Fruit fly (Drosophila melanogaster) whole organism, wandering third instar larva: Measurements from ENCODE around the gene Fbw5.

Experiments used
- Abd-B ChIP-seq: fragments of >200 bp; optimal IDR thresholded peaks from 2 replicates; lab custom pipeline; 2017; ENCODE audit warnings: missing biosample characterization, missing genetic modification characterization
- CG32264 ChIP-seq: fragments of 200-800 bp; sonication (Bioruptor generic); optimal IDR thresholded peaks from 2 replicates; lab custom pipeline; 2016; ENCODE audit warnings: missing biosample characterization, missing genetic modification characterization
- CrebA ChIP-seq: fragments of 200-800 bp; sonication (Bioruptor generic); optimal IDR thresholded peaks from 2 replicates; lab custom pipeline; 2016; ENCODE audit warnings: missing biosample characterization, mild to moderate bottlenecking, missing genetic modification characterization, borderline replicate concordance
- Dfd ChIP-seq: fragments of >200 bp; optimal IDR thresholded peaks from 2 replicates; lab custom pipeline; 2017; ENCODE audit warnings: missing biosample characterization, missing genetic modification characterization
- Dif ChIP-seq: fragments of 200-275, 200-300 bp; sonication (Bioruptor generic); optimal IDR thresholded peaks from 2 replicates; lab custom pipeline; 2018; ENCODE audit warnings: missing biosample characterization, missing genetic modification characterization; ENCODE audit not compliant: partially characterized antibody
- GATAd ChIP-seq: sonication (Bioruptor generic); optimal IDR thresholded peaks from 2 replicates; lab custom pipeline; 2016; ENCODE audit warnings: missing biosample characterization, missing genetic modification characterization
- HLH106 ChIP-seq: fragments of 200-800 bp; optimal IDR thresholded peaks from 3 replicates; lab custom pipeline; 2019; ENCODE audit warnings: missing biosample characterization, mild to moderate bottlenecking, missing genetic modification characterization, moderate library complexity
- Hnf4 ChIP-seq: fragments of 200-800 bp; sonication (Bioruptor generic); optimal IDR thresholded peaks from 2 replicates; lab custom pipeline; 2016; ENCODE audit warnings: missing biosample characterization, mild to moderate bottlenecking, missing genetic modification characterization
- Hr78 ChIP-seq: fragments of >200 bp; optimal IDR thresholded peaks from 2 replicates; lab custom pipeline; 2017; ENCODE audit warnings: missing biosample characterization, missing genetic modification characterization
- Hr83 ChIP-seq: fragments of 200-300 bp; sonication (Bioruptor generic); optimal IDR thresholded peaks from 2 replicates; lab custom pipeline; 2016; ENCODE audit warnings: missing biosample characterization, mild to moderate bottlenecking, missing genetic modification characterization, moderate library complexity; ENCODE audit not compliant: poor library complexity, severe bottlenecking
- Jra ChIP-seq: sonication (Bioruptor generic); optimal IDR thresholded peaks from 2 replicates; lab custom pipeline; 2016; ENCODE audit warnings: missing biosample characterization, missing genetic modification characterization
- Mio ChIP-seq: sonication (Bioruptor generic); optimal IDR thresholded peaks from 2 replicates; lab custom pipeline; 2016; ENCODE audit warnings: missing biosample characterization, missing genetic modification characterization
- Myc ChIP-seq: fragments of >200 bp; optimal IDR thresholded peaks from 2 replicates; lab custom pipeline; 2017
- N ChIP-seq: fragments of >200 bp; optimal IDR thresholded peaks from 2 replicates; lab custom pipeline; 2018; ENCODE audit warnings: missing biosample characterization, missing external identifiers, missing genetic modification characterization
- OdsH ChIP-seq: fragments of 200-800 bp; sonication (Bioruptor generic); optimal IDR thresholded peaks from 2 replicates; lab custom pipeline; 2016; ENCODE audit warnings: missing biosample characterization, mild to moderate bottlenecking, missing genetic modification characterization
- Rel ChIP-seq, 2 experiments: fragments of 200-800 bp; sonication (Bioruptor generic) in 1 of 2; optimal IDR thresholded peaks; 2 replicates in 1 of 2; 3 replicates in 1 of 2; lab custom pipeline; 2016 to 2019; ENCODE audit warnings: mild to moderate bottlenecking in 2 of 2, missing biosample characterization in 2 of 2, missing genetic modification characterization in 2 of 2, moderate library complexity in 1 of 2
- Sp1 ChIP-seq: fragments of 200-800 bp; sonication (Bioruptor generic); optimal IDR thresholded peaks from 3 replicates; lab custom pipeline; 2019; ENCODE audit warnings: missing biosample characterization, mild to moderate bottlenecking, missing genetic modification characterization, moderate library complexity
- Vsx2 ChIP-seq: fragments of 200-300, 225-300 bp; sonication (Bioruptor generic); optimal IDR thresholded peaks from 2 replicates; lab custom pipeline; 2018; ENCODE audit warnings: missing biosample characterization, missing genetic modification characterization; ENCODE audit not compliant: partially characterized antibody
- br ChIP-seq: fragments of 200-800 bp; sonication (Bioruptor generic); optimal IDR thresholded peaks from 2 replicates; lab custom pipeline; 2016; ENCODE audit warnings: missing biosample characterization, missing genetic modification characterization
- brk ChIP-seq: fragments of 200-800 bp; sonication (Bioruptor generic); optimal IDR thresholded peaks from 2 replicates; lab custom pipeline; 2016; ENCODE audit warnings: missing biosample characterization, mild to moderate bottlenecking, missing genetic modification characterization
- dl ChIP-seq, 2 experiments: fragments of 175-275, 200-275 bp in 1 of 2; fragments of 200-275 bp in 1 of 2; sonication (Bioruptor generic); optimal IDR thresholded peaks; lab custom pipeline; 2018; ENCODE audit warnings: mild to moderate bottlenecking in 2 of 2, missing biosample characterization in 2 of 2, missing genetic modification characterization in 2 of 2, moderate library complexity in 2 of 2; ENCODE audit not compliant: partially characterized antibody in 2 of 2, insufficient read depth in 1 of 2
- dmrt93B ChIP-seq: fragments of 200-800 bp; sonication (Bioruptor generic); optimal IDR thresholded peaks from 2 replicates; lab custom pipeline; 2018; ENCODE audit warnings: missing biosample characterization, mild to moderate bottlenecking, missing genetic modification characterization
- ey ChIP-seq: fragments of 200-800 bp; sonication (Bioruptor generic); optimal IDR thresholded peaks from 2 replicates; lab custom pipeline; 2016; ENCODE audit warnings: missing biosample characterization, missing genetic modification characterization
- foxo ChIP-seq, 2 experiments: fragments of 200-800 bp; sonication (Bioruptor generic); optimal IDR thresholded peaks; 2 replicates in 1 of 2; 3 replicates in 1 of 2; lab custom pipeline; 2016 to 2017; ENCODE audit warnings: missing biosample characterization in 2 of 2, missing genetic modification characterization in 2 of 2
- fru ChIP-seq: fragments of 200-800 bp; sonication (Bioruptor generic); optimal IDR thresholded peaks from 3 replicates; lab custom pipeline; 2016; ENCODE audit warnings: missing biosample characterization, mild to moderate bottlenecking, missing genetic modification characterization
- h ChIP-seq: fragments of 200-800 bp; sonication (Bioruptor generic); optimal IDR thresholded peaks from 3 replicates; lab custom pipeline; 2016; ENCODE audit warnings: missing biosample characterization, mild to moderate bottlenecking, missing genetic modification characterization
- jim ChIP-seq: fragments of 175-275, 200-325 bp; sonication (Bioruptor generic); optimal IDR thresholded peaks from 2 replicates; lab custom pipeline; 2016; ENCODE audit warnings: missing biosample characterization, mild to moderate bottlenecking, missing genetic modification characterization
- lola ChIP-seq: fragments of >200 bp; optimal IDR thresholded peaks from 2 replicates; lab custom pipeline; 2017; ENCODE audit warnings: missing biosample characterization, missing genetic modification characterization
- pan ChIP-seq: fragments of >200 bp; optimal IDR thresholded peaks from 2 replicates; lab custom pipeline; 2017
- psq ChIP-seq: fragments of 200-800 bp; sonication (Bioruptor generic); optimal IDR thresholded peaks from 3 replicates; lab custom pipeline; 2017; ENCODE audit warnings: missing biosample characterization, mild to moderate bottlenecking, missing genetic modification characterization, moderate library complexity
- sage ChIP-seq: fragments of 200-800 bp; sonication (Bioruptor generic); optimal IDR thresholded peaks from 2 replicates; lab custom pipeline; 2016; ENCODE audit warnings: missing biosample characterization, mild to moderate bottlenecking, missing genetic modification characterization
- sv ChIP-seq: fragments of 200-800 bp; sonication (Bioruptor generic); optimal IDR thresholded peaks from 3 replicates; lab custom pipeline; 2016; ENCODE audit warnings: missing biosample characterization, missing genetic modification characterization
- usp ChIP-seq: fragments of >200 bp; optimal IDR thresholded peaks from 2 replicates; lab custom pipeline; 2017; ENCODE audit warnings: missing biosample characterization, missing genetic modification characterization
- woc ChIP-seq: sonication (Bioruptor generic); optimal IDR thresholded peaks from 2 replicates; lab custom pipeline; 2016; ENCODE audit warnings: missing biosample characterization, mild to moderate bottlenecking, missing genetic modification characterization

Gene Fbw5

DNA sequence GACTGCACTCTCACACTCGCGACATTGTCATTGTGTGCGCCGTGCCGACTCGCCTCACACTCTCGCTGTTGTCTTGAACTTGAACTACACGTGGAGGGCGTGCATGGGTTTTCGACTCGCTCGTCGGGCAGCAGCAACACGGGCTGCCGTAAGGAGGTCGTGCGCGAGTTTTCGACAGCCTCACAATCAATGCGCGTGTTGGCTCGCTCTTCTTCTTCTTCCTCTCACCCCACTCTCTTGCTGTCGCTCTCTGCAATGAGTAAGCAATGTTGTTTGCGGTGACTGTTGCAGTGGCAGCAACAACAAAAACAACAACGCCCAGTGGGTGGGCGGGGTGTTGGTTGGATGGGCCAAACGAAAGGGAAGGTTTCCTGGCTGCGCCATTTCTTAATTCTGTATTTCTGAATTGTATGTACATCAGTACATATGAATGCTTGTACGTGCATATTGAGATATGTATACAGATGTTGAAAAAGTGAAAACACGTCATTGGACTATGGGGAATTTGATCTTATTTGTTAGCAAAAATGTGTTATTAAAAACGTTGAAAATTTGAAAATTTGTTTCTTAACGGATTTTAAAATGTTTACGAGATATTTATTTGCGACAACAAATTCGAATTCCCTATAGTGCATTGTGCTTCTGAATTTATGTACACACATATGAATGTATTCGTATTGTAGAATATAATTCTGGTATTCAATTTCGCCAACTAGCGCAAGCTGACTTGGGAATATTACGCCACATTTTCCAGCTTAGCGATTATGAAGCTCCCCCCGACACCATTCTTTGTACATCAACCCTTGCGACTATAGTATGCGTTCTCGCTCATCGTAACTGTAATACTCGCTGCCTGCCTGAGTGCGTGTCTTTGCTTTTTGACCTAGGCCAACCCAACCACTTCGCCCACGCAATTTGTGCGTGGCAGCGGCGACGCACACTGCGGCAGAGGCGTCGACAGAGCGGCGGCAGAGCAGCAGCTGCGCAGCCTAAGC, 22.9 kb upstream of the Fbw5 start (continued):
- peak; percentile 58 to 74 for TF ChIP-seq dl (GFP tag; optimal IDR thresholded peaks at IDR 0.05; lab: Kevin White, UChicago; ENCODE audit: insufficient read depth in 1 of 2, partially characterized antibody in 2 of 2)
- no peak for TF ChIP-seq sv (GFP tag; lab: Kevin White, UChicago)
- no peak for TF ChIP-seq Hnf4 (GFP tag; lab: Kevin White, UChicago)
- peak; percentile 95 for TF ChIP-seq h
- no peak for TF ChIP-seq pan (lab: Kevin White, UChicago)
- TF ChIP-seq fru = peak; percentile 46
- peak; percentile 29 for TF ChIP-seq sage (GFP tag; lab: Kevin White, UChicago)
- TF ChIP-seq Dfd (GFP tag; lab: Kevin White, UChicago) = no peak
- TF ChIP-seq Vsx2 (GFP tag; lab: Kevin White, UChicago) = peak; percentile 48
- TF ChIP-seq woc = no peak
- TF ChIP-seq br = peak; percentile 22
- no peak for TF ChIP-seq Abd-B
- TF ChIP-seq Hr78 (GFP tag; lab: Kevin White, UChicago) = no peak
- peak; percentile 29 for TF ChIP-seq HLH106 (tag; lab: Kevin White, UChicago)
- TF ChIP-seq lola = no peak

- TF ChIP-seq CG32264 (GFP tag; lab: Kevin White, UChicago) = no peak
- TF ChIP-seq Mio = no peak
- no peak for TF ChIP-seq psq (GFP tag; lab: Kevin White, UChicago)
- TF ChIP-seq Dif (GFP tag; lab: Kevin White, UChicago) = peak; percentile 24
- no peak for TF ChIP-seq Myc (lab: Kevin White, UChicago)
- TF ChIP-seq GATAd (GFP tag; lab: Kevin White, UChicago) = no peak
- no peak for TF ChIP-seq usp (GFP tag; lab: Kevin White, UChicago)
- TF ChIP-seq Sp1 = peak; percentile 18
- TF ChIP-seq h = no peak
- no peak for TF ChIP-seq dmrt93B (GFP tag; lab: Kevin White, UChicago)
- no peak for TF ChIP-seq Rel (GFP tag; optimal IDR thresholded peaks at IDR 0.05; lab: Kevin White, UChicago)
- TF ChIP-seq Rel (tag; optimal IDR thresholded peaks at IDR 0.05; lab: Kevin White, UChicago) = peak; percentile 88
- no peak for TF ChIP-seq ey
- peak; percentile 26 for TF ChIP-seq jim
- no peak for TF ChIP-seq Abd-B
- TF ChIP-seq dl (GFP tag; optimal IDR thresholded peaks at IDR 0.05; lab: Kevin White, UChicago; ENCODE audit: insufficient read depth in 1 of 2, partially characterized antibody in 2 of 2) = no peak
- no peak for TF ChIP-seq Hnf4 (GFP tag; lab: Kevin White, UChicago)
- TF ChIP-seq CrebA = no peak
- TF ChIP-seq br = peak; percentile 12
- no peak for TF ChIP-seq sage (GFP tag; lab: Kevin White, UChicago)
- TF ChIP-seq Hr83 (GFP tag; lab: Kevin White, UChicago) = peak; percentile 64
- no peak for TF ChIP-seq sv (GFP tag; lab: Kevin White, UChicago)
These were observed 21.9 kb upstream of the Fbw5 start for dm6 chr2L:6087685-6088084.

DNA sequence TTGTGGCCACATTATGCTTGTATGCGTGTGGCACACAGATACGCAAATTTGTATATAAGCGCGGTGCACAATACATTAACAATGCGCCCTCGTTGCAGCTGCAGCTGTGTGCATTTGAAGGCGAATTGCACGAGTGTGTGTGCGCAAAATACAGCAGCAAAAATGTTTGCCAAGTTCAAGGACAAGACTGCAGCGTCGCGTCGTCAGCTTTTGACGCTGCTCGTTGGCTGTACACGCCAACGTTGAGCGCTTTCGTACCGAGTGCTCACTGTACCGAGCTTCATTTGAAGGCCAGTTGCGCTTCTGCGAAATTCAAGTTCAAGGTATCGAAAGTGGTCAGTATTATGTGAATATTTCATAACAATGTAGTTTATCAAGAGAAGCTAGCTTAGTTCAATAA, 21.0 kb upstream of the Fbw5 start:
- peak; percentile 14 for TF ChIP-seq Dif (GFP tag; lab: Kevin White, UChicago)
- no peak for TF ChIP-seq dl (GFP tag; optimal IDR thresholded peaks at IDR 0.05; lab: Kevin White, UChicago; ENCODE audit: insufficient read depth in 1 of 2, partially characterized antibody in 2 of 2)
- no peak for TF ChIP-seq Rel (GFP tag; optimal IDR thresholded peaks at IDR 0.05; lab: Kevin White, UChicago)
- peak; percentile 2 for TF ChIP-seq Rel (tag; optimal IDR thresholded peaks at IDR 0.05; lab: Kevin White, UChicago)
- TF ChIP-seq dmrt93B (GFP tag; lab: Kevin White, UChicago) = no peak
- peak; percentile 13 for TF ChIP-seq OdsH (GFP tag; lab: Kevin White, UChicago)
- no peak for TF ChIP-seq foxo (GFP tag; optimal IDR thresholded peaks at IDR 0.05; lab: Kevin White, UChicago)
- TF ChIP-seq N = peak; percentile 57
- no peak for TF ChIP-seq woc
- no peak for TF ChIP-seq CrebA
- TF ChIP-seq Mio = no peak
- TF ChIP-seq Jra (GFP tag; lab: Kevin White, UChicago) = no peak
- peak; percentile 40 for TF ChIP-seq Hr83 (GFP tag; lab: Kevin White, UChicago)
- TF ChIP-seq brk (GFP tag; lab: Kevin White, UChicago) = no peak
- TF ChIP-seq HLH106 (tag; lab: Kevin White, UChicago) = peak; percentile 36
